Worm (Caenorhabditis elegans) whole organism, mixed stage, embryonic: ENCODE data around the gene adss-1.

Experiments
- M03D4.4 ChIP-seq: sonication (generic microtip); optimal IDR thresholded peaks from 2 replicates; lab custom pipeline; 2017; ENCODE audit warnings: mild to moderate bottlenecking, missing genetic modification characterization, missing compliant biosample characterization
- bed-3 ChIP-seq: fragments of 200-800 bp; sonication (Bioruptor generic); optimal IDR thresholded peaks from 3 replicates; lab custom pipeline; 2018; ENCODE audit warnings: mild to moderate bottlenecking, missing genetic modification characterization, moderate library complexity, missing compliant biosample characterization
- blmp-1 ChIP-seq: fragments of 150-350 bp; optimal IDR thresholded peaks from 2 replicates; lab custom pipeline; 2014; ENCODE audit warnings: missing biosample characterization, missing genetic modification characterization
- ceh-39 ChIP-seq: fragments of 150-350 bp; optimal IDR thresholded peaks from 2 replicates; lab custom pipeline; 2014; ENCODE audit warnings: missing biosample characterization, missing genetic modification characterization
- ceh-43 ChIP-seq: fragments of 200-800 bp; sonication (Bioruptor generic); optimal IDR thresholded peaks from 2 replicates; lab custom pipeline; 2018; ENCODE audit warnings: mild to moderate bottlenecking, missing genetic modification characterization, moderate library complexity, missing compliant biosample characterization
- ceh-83 ChIP-seq: fragments of 200-800 bp; sonication (Bioruptor generic); optimal IDR thresholded peaks from 2 replicates; lab custom pipeline; 2018; ENCODE audit warnings: mild to moderate bottlenecking, missing genetic modification characterization, missing compliant biosample characterization
- ces-1 ChIP-seq: fragments of 150-350 bp; optimal IDR thresholded peaks from 2 replicates; lab custom pipeline; 2014; ENCODE audit warnings: missing biosample characterization, missing genetic modification reagents, missing genetic modification characterization
- cnd-1 ChIP-seq: fragments of 200-800 bp; sonication (Bioruptor generic); optimal IDR thresholded peaks from 2 replicates; lab custom pipeline; 2018; ENCODE audit warnings: mild to moderate bottlenecking, missing genetic modification characterization, missing compliant biosample characterization
- drap-1 ChIP-seq: fragments of 200-800 bp; sonication (Bioruptor generic); optimal IDR thresholded peaks from 3 replicates; lab custom pipeline; 2018; ENCODE audit warnings: mild to moderate bottlenecking, missing genetic modification characterization, missing compliant biosample characterization
- elt-1 ChIP-seq: sonication (generic microtip); optimal IDR thresholded peaks from 2 replicates; lab custom pipeline; 2017; ENCODE audit warnings: missing genetic modification characterization, mild to moderate bottlenecking, missing compliant biosample characterization, antibody characterized with exemption, moderate library complexity, borderline replicate concordance; ENCODE audit not compliant: insufficient read depth
- elt-3 ChIP-seq: fragments of 150-350 bp; optimal IDR thresholded peaks from 2 replicates; lab custom pipeline; 2014; ENCODE audit warnings: missing biosample characterization, missing genetic modification characterization
- flh-1 ChIP-seq: fragments of 200-800 bp; sonication (Bioruptor generic); optimal IDR thresholded peaks from 2 replicates; lab custom pipeline; 2018; ENCODE audit warnings: mild to moderate bottlenecking, missing genetic modification characterization, moderate library complexity, missing compliant biosample characterization
- ham-2 ChIP-seq: fragments of 200-800 bp; sonication (Bioruptor generic); optimal IDR thresholded peaks from 2 replicates; lab custom pipeline; 2018; ENCODE audit warnings: mild to moderate bottlenecking, missing genetic modification characterization, missing compliant biosample characterization
- hlh-1 ChIP-seq: fragments of 150-350 bp; optimal IDR thresholded peaks from 2 replicates; lab custom pipeline; 2014; ENCODE audit warnings: missing biosample characterization, missing genetic modification reagents, missing genetic modification characterization
- lin-13 ChIP-seq: fragments of 150-350 bp; optimal IDR thresholded peaks from 2 replicates; lab custom pipeline; 2014; ENCODE audit warnings: missing biosample characterization, missing genetic modification characterization
- lin-32 ChIP-seq: fragments of 200-800 bp; sonication (Bioruptor generic); optimal IDR thresholded peaks from 2 replicates; lab custom pipeline; 2018; ENCODE audit warnings: mild to moderate bottlenecking, missing genetic modification characterization, missing compliant biosample characterization
- lsy-2 ChIP-seq: fragments of 150-350 bp; optimal IDR thresholded peaks from 2 replicates; lab custom pipeline; 2014; ENCODE audit warnings: missing biosample characterization, missing genetic modification characterization
- mab-5 ChIP-seq: fragments of 150-350 bp; optimal IDR thresholded peaks from 2 replicates; lab custom pipeline; 2014; ENCODE audit warnings: missing biosample characterization, missing genetic modification characterization
- mep-1 ChIP-seq: fragments of 150-350 bp; optimal IDR thresholded peaks from 2 replicates; lab custom pipeline; 2017; ENCODE audit warnings: missing biosample characterization, missing genetic modification reagents, missing genetic modification characterization, inconsistent platforms
- mls-2 ChIP-seq: sonication (generic microtip); optimal IDR thresholded peaks from 2 replicates; lab custom pipeline; 2016; ENCODE audit warnings: mild to moderate bottlenecking, missing genetic modification characterization, moderate library complexity, missing compliant biosample characterization
- nhr-12 ChIP-seq: fragments of 150-350 bp; optimal IDR thresholded peaks from 2 replicates; lab custom pipeline; 2014; ENCODE audit warnings: missing biosample characterization, missing genetic modification characterization
- nhr-2 ChIP-seq: fragments of 150-350 bp; optimal IDR thresholded peaks from 2 replicates; lab custom pipeline; 2014; ENCODE audit warnings: missing biosample characterization, missing genetic modification characterization
- nhr-237 ChIP-seq: fragments of 150-350 bp; optimal IDR thresholded peaks from 2 replicates; lab custom pipeline; 2014; ENCODE audit warnings: missing biosample characterization, missing genetic modification characterization
- nhr-28 ChIP-seq: fragments of 150-350 bp; optimal IDR thresholded peaks from 2 replicates; lab custom pipeline; 2014; ENCODE audit warnings: missing biosample characterization, missing genetic modification characterization
- nhr-76 ChIP-seq: sonication (generic microtip); optimal IDR thresholded peaks from 2 replicates; lab custom pipeline; 2017; ENCODE audit warnings: missing biosample characterization, missing genetic modification characterization
- pha-4 ChIP-seq: fragments of 150-350 bp; optimal IDR thresholded peaks from 2 replicates; lab custom pipeline; 2018; ENCODE audit warnings: missing biosample characterization, missing genetic modification reagents, missing genetic modification characterization
- sem-2 ChIP-seq: fragments of 200-800 bp; sonication (Bioruptor generic); optimal IDR thresholded peaks from 2 replicates; lab custom pipeline; 2018; ENCODE audit warnings: mild to moderate bottlenecking, missing genetic modification characterization, missing compliant biosample characterization
- snpc-4 ChIP-seq: fragments of 150-350 bp; optimal IDR thresholded peaks from 2 replicates; lab custom pipeline; 2014; ENCODE audit warnings: missing biosample characterization, missing genetic modification characterization
- sptf-1 ChIP-seq: sonication (generic microtip); optimal IDR thresholded peaks from 2 replicates; lab custom pipeline; 2017; ENCODE audit warnings: mild to moderate bottlenecking, missing genetic modification characterization, moderate library complexity, missing compliant biosample characterization
- tbx-8 ChIP-seq: fragments of 200-800 bp; sonication (Bioruptor generic); optimal IDR thresholded peaks from 2 replicates; lab custom pipeline; 2018; ENCODE audit warnings: mild to moderate bottlenecking, missing genetic modification characterization, moderate library complexity, missing compliant biosample characterization
- unc-120 ChIP-seq: sonication (generic microtip); optimal IDR thresholded peaks from 2 replicates; lab custom pipeline; 2017; ENCODE audit warnings: missing genetic modification characterization, missing compliant biosample characterization; ENCODE audit not compliant: poor library complexity, severe bottlenecking
- unc-39 ChIP-seq: fragments of 150-350 bp; optimal IDR thresholded peaks from 2 replicates; lab custom pipeline; 2014; ENCODE audit warnings: missing biosample characterization, missing genetic modification characterization
- unc-62 ChIP-seq: fragments of 150-350 bp; optimal IDR thresholded peaks from 2 replicates; lab custom pipeline; 2014; ENCODE audit warnings: missing biosample characterization, missing genetic modification reagents, missing genetic modification characterization
- zip-8 ChIP-seq: fragments of 150-350 bp; optimal IDR thresholded peaks from 2 replicates; lab custom pipeline; 2014; ENCODE audit warnings: missing biosample characterization, missing genetic modification characterization
- ztf-11 ChIP-seq: fragments of 150-350 bp; optimal IDR thresholded peaks from 2 replicates; lab custom pipeline; 2014; ENCODE audit warnings: missing biosample characterization, missing genetic modification characterization

Gene adss-1

ce11 chrV:4865364-4865763 is 42.1 kb upstream of the adss-1 start, which contains the start of gene srd-32:
Gene srd-32, plus strand, starts transcription at chrV:4865664.
- no peak for TF ChIP-seq mep-1 (tag; lab: Kevin White, UChicago)
- no peak for TF ChIP-seq tbx-8 (GFP tag; lab: Kevin White, UChicago)
- no peak for TF ChIP-seq M03D4.4 (tag; lab: Kevin White, UChicago)
- TF ChIP-seq ceh-43: no peak
- no peak for TF ChIP-seq ces-1
- no peak for TF ChIP-seq nhr-12
- no peak for TF ChIP-seq ztf-11 (tag; lab: Kevin White, UChicago)
- TF ChIP-seq elt-1 (tag; lab: Kevin White, UChicago): no peak
- TF ChIP-seq nhr-76 (tag; lab: Kevin White, UChicago): no peak
- TF ChIP-seq sem-2 (GFP tag; lab: Kevin White, UChicago): no peak
- TF ChIP-seq cnd-1: no peak

- TF ChIP-seq ztf-11 (tag; lab: Kevin White, UChicago) (no peak), hlh-1 (tag; lab: Kevin White, UChicago) (no peak), bed-3 (GFP tag; lab: Kevin White, UChicago) (no peak), pha-4 (tag; lab: Kevin White, UChicago) (no peak), unc-120 (tag; lab: Kevin White, UChicago) (no peak), blmp-1 (tag; lab: Kevin White, UChicago) (no peak), elt-1 (tag; lab: Kevin White, UChicago) (no peak), nhr-76 (tag; lab: Kevin White, UChicago) (no peak), mab-5 (tag; lab: Kevin White, UChicago) (no peak), ces-1 (no peak), nhr-2 (tag; lab: Kevin White, UChicago) (no peak), lin-32 (GFP tag; lab: Kevin White, UChicago) (no peak), lin-13 (tag; lab: Kevin White, UChicago) (no peak)
Observed at ce11 chrV:4864330-4864729, 41.1 kb upstream of the adss-1 start.

ce11 chrV:4862737-4863136 is 39.5 kb upstream of the adss-1 start, which contains the start of gene C37H5.13:
Gene C37H5.13, minus strand, starts transcription at chrV:4862965.
- TF ChIP-seq hlh-1 (tag; lab: Kevin White, UChicago) (no peak), mep-1 (tag; lab: Kevin White, UChicago) (no peak), zip-8 (tag; lab: Kevin White, UChicago) (peak; percentile 43)

ce11 chrV:4860525-4860924 is 37.3 kb upstream of the adss-1 start:
- no peak for TF ChIP-seq elt-3
- TF ChIP-seq sem-2 (GFP tag; lab: Kevin White, UChicago): no peak
- no peak for TF ChIP-seq ceh-39 (tag; lab: Kevin White, UChicago)
- TF ChIP-seq mls-2 (tag; lab: Kevin White, UChicago): no peak
- TF ChIP-seq snpc-4: no peak
- TF ChIP-seq blmp-1 (tag; lab: Kevin White, UChicago): no peak
- TF ChIP-seq tbx-8 (GFP tag; lab: Kevin White, UChicago): no peak
- no peak for TF ChIP-seq flh-1 (GFP tag; lab: Kevin White, UChicago)
- no peak for TF ChIP-seq ceh-83 (GFP tag; lab: Kevin White, UChicago)
- no peak for TF ChIP-seq bed-3 (GFP tag; lab: Kevin White, UChicago)
- no peak for TF ChIP-seq unc-39
- TF ChIP-seq ceh-43: no peak
- no peak for TF ChIP-seq hlh-1 (tag; lab: Kevin White, UChicago)
- TF ChIP-seq zip-8 (tag; lab: Kevin White, UChicago): no peak
- no peak for TF ChIP-seq lin-32 (GFP tag; lab: Kevin White, UChicago)
- TF ChIP-seq ztf-11 (tag; lab: Kevin White, UChicago): no peak
- TF ChIP-seq mab-5 (tag; lab: Kevin White, UChicago): no peak
- no peak for TF ChIP-seq nhr-237
- TF ChIP-seq ham-2 (GFP tag; lab: Kevin White, UChicago): no peak
- TF ChIP-seq drap-1 (GFP tag; lab: Kevin White, UChicago): no peak
- no peak for TF ChIP-seq nhr-76 (tag; lab: Kevin White, UChicago)
- TF ChIP-seq pha-4 (tag; lab: Kevin White, UChicago): no peak
- TF ChIP-seq elt-1 (tag; lab: Kevin White, UChicago): no peak
- TF ChIP-seq nhr-28 (tag; lab: Kevin White, UChicago): no peak
- TF ChIP-seq ces-1: peak; percentile 39
- TF ChIP-seq lsy-2 (tag; lab: Kevin White, UChicago): no peak
- TF ChIP-seq nhr-2 (tag; lab: Kevin White, UChicago): no peak
- TF ChIP-seq M03D4.4 (tag; lab: Kevin White, UChicago): no peak
- TF ChIP-seq sptf-1: peak; percentile 12
- no peak for TF ChIP-seq lin-13 (tag; lab: Kevin White, UChicago)
- TF ChIP-seq unc-120 (tag; lab: Kevin White, UChicago): peak; percentile 20
- TF ChIP-seq nhr-12: no peak
- peak; percentile 37 for TF ChIP-seq unc-62 (GFP tag; lab: Kevin White, UChicago)
- TF ChIP-seq cnd-1: no peak
- TF ChIP-seq mep-1 (tag; lab: Kevin White, UChicago): peak; percentile 13
